Worm (Caenorhabditis elegans): ENCODE results near the gene Y22D7AR.3.

The Y22D7AR.3 gene

DNA sequence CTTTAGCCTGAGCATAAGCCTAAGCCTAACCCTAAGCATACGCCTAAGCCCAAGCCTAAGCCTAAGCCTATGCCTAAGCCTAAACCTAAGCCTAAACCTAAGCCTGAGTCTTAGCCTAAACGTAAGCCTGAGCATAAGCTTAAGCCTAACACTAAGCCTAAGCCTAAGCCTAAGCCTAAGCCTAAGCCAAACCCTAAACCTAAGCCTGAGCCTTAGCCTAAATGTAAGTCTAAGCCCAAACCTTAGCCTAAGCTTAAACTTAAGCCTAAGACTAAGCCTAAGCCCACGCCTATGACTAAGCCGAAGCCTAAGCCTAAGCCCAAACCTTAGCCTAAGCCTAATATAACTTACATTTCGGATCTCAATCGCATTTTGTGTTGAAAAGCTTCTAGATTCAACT is 38.4 kb upstream of the Y22D7AR.3 start:
- TF ChIP-seq sox-4 (tag; optimal IDR thresholded peaks at IDR 0.05) (no peak), nhr-28 (tag; optimal IDR thresholded peaks at IDR 0.05) (no peak), lin-39 (tag; optimal IDR thresholded peaks at IDR 0.05) (no peak), nhr-11 (tag; optimal IDR thresholded peaks at IDR 0.05) (no peak), ceh-82 (tag; optimal IDR thresholded peaks at IDR 0.05) (no peak), blmp-1 (tag; optimal IDR thresholded peaks at IDR 0.05) (no peak), dsc-1 (tag; optimal IDR thresholded peaks at IDR 0.05) (no peak), pag-3 (tag; optimal IDR thresholded peaks at IDR 0.05; ENCODE audit: borderline replicate concordance, insufficient read depth) (no peak), egl-27 (tag; optimal IDR thresholded peaks at IDR 0.05) (no peak), lin-14 (GFP tag; optimal IDR thresholded peaks at IDR 0.05) (no peak), tbx-2 (tag; optimal IDR thresholded peaks at IDR 0.05) (no peak), C34B4.2 (tag; optimal IDR thresholded peaks at IDR 0.05) (no peak), hlh-17 (GFP tag; optimal IDR thresholded peaks at IDR 0.05; ENCODE audit: borderline replicate concordance) (no peak), unc-30 (tag; optimal IDR thresholded peaks at IDR 0.05) (no peak), elt-3 (tag; optimal IDR thresholded peaks at IDR 0.05) (no peak), isw-1 (GFP tag; IDR thresholded peaks at IDR 0.05) (no peak)

DNA sequence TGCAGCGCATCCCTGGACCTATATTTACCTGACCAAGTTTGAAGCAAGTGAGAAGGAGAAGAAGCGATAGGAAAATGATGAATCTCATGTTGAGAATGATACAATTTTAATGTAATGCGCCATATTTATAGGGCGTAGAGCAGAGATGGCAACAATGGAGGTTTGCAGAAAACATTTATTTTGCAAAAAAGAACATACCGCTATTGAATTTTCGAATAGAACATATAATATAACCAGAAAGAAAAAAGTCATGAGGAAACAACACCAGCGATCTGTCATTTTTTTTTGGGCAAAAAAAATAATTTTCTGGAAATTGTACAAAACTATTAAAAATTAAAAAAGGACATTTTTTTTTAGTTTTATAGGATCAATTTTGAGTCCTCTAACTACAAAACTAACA is 36.7 kb upstream of the Y22D7AR.3 start, which contains the start of gene spex-3:
Gene spex-3, minus strand, starts transcription at position 101 of the 400 bp plus-strand sequence.
- TF ChIP-seq xbp-1 (tag; optimal IDR thresholded peaks at IDR 0.05) (no peak), unc-130 (tag; optimal IDR thresholded peaks at IDR 0.05) (no peak), C34B4.2 (tag; optimal IDR thresholded peaks at IDR 0.05) (no peak), jun-1 (tag; optimal IDR thresholded peaks at IDR 0.05) (no peak), fkh-10 (GFP tag; optimal IDR thresholded peaks at IDR 0.05) (no peak), lin-35 (GFP tag; optimal IDR thresholded peaks at IDR 0.05) (no peak), hlh-17 (GFP tag; optimal IDR thresholded peaks at IDR 0.05; ENCODE audit: borderline replicate concordance) (no peak), lin-15B (tag; optimal IDR thresholded peaks at IDR 0.05) (no peak), pag-3 (tag; optimal IDR thresholded peaks at IDR 0.05; ENCODE audit: borderline replicate concordance, insufficient read depth) (no peak), efl-3 (GFP tag; optimal IDR thresholded peaks at IDR 0.05) (no peak), efl-1 (optimal IDR thresholded peaks at IDR 0.05) (no peak), efl-1 (GFP tag; optimal IDR thresholded peaks at IDR 0.05 in 1 of 2) (no peak), pqm-1 (tag; optimal IDR thresholded peaks at IDR 0.05) (no peak), irx-1 (tag; optimal IDR thresholded peaks at IDR 0.05) (no peak), ets-5 (GFP tag; IDR thresholded peaks at IDR 0.05) (no peak), zip-4 (GFP tag; optimal IDR thresholded peaks at IDR 0.05) (no peak), zag-1 (tag; optimal IDR thresholded peaks at IDR 0.05) (no peak), mep-1 (tag; optimal IDR thresholded peaks at IDR 0.05) (no peak), alr-1 (tag; optimal IDR thresholded peaks at IDR 0.05; ENCODE audit: borderline replicate concordance) (no peak)

DNA sequence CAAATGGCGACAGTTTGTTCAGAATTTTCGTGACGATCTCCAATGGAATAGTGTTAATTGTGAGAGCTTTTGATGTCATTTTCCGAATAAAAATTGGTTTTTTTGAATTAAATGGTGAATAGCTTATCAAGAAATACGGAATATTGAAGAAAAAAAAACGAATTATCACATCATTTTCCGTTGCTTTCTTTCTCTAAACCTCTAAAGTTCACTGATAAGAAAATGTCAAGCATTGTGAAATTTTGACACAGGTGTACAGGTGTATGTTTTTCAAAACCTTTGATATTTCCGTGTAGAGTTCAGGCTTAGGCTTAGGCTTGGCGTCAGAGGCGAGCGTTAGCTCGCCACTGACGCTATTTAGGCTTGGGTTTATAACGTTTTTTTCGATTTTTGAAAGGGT is 33.2 kb upstream of the Y22D7AR.3 start, which contains the start of gene fbxa-74:
Gene fbxa-74, minus strand, starts transcription at position 145 of the 400 bp plus-strand sequence.
- TF ChIP-seq grh-1 (GFP tag; IDR thresholded peaks at IDR 0.05) (no peak), lin-35 (GFP tag; optimal IDR thresholded peaks at IDR 0.05) (peak in 1 of 2 experiments; percentile 13), pqm-1 (tag; optimal IDR thresholded peaks at IDR 0.05) (peak; percentile 27), elt-2 (tag; optimal IDR thresholded peaks at IDR 0.05) (peak; percentile 55)

DNA sequence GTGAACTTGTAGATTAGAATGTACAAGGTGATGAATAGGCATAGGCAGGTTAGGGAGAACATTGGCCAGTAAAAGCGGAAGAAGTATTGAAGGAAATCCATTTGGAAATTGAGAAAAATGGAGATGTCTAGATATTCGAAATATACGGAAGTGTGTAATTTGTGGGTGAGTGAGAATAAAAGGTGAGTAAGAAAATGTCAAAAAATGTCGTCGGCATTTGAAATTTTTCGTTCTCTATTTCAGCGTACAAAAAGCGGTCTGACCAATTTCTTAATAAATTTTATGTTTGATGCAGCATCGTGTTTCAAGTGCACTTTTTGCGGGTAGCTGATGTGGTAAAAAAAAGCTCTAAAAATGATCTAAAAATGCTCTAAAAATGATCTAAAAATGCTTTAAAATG is 29.4 kb upstream of the Y22D7AR.3 start, which contains the start of gene srd-64:
Gene srd-64, minus strand, starts transcription at position 101 of the 400 bp plus-strand sequence.
- no peak for TF ChIP-seq irx-1 (tag; optimal IDR thresholded peaks at IDR 0.05)
- no peak for TF ChIP-seq snu-23 (GFP tag; optimal IDR thresholded peaks at IDR 0.05)
- no peak for TF ChIP-seq dsc-1 (tag; optimal IDR thresholded peaks at IDR 0.05)
- TF ChIP-seq fkh-10 (GFP tag; optimal IDR thresholded peaks at IDR 0.05), result no peak
- TF ChIP-seq tlp-1 (tag; optimal IDR thresholded peaks at IDR 0.05), result no peak
